Worm (Caenorhabditis elegans) whole organism, young adult: ENCODE results near the gene F59A7.7.

Experiments used
- F10E7.11 ChIP-seq: sonication (generic microtip); optimal IDR thresholded peaks from 2 replicates; lab custom pipeline; 2017; ENCODE audit warnings: mild to moderate bottlenecking, missing genetic modification characterization, moderate library complexity, missing compliant biosample characterization
- F52B5.7 ChIP-seq: sonication (generic microtip); optimal IDR thresholded peaks from 2 replicates; lab custom pipeline; 2016; ENCODE audit warnings: mild to moderate bottlenecking, missing genetic modification characterization, missing compliant biosample characterization
- unc-62 ChIP-seq: fragments of 150-350 bp; optimal IDR thresholded peaks from 2 replicates; lab custom pipeline; 2014; ENCODE audit warnings: missing biosample characterization, missing genetic modification reagents, missing genetic modification characterization

DNA sequence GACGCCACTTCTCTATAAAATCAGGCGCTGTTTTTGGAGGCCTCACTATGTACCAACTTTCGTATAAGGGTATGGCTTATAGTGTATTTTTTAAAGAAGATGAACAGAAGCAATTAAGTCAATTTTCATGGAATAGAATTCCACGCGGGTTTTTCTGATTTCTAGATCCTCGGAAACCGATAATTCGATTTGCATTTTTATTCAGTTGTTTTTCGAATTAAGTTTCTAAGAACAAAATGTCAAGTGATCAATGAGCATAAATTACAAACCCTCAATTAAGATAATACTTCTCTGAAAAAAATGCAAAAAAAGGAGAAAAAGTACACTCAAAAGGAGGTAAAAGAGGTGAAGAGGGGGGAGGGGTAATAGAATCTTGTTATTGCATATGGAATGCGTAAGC is 9.4 kb downstream of the F59A7.7 start:
- TF ChIP-seq unc-62 (GFP tag; lab: Kevin White, UChicago) (no peak), F10E7.11 (tag; lab: Kevin White, UChicago) (no peak), F52B5.7 (tag; lab: Kevin White, UChicago) (no peak)
